Worm (Caenorhabditis elegans): ENCODE data around the gene hgrs-1.

DNA sequence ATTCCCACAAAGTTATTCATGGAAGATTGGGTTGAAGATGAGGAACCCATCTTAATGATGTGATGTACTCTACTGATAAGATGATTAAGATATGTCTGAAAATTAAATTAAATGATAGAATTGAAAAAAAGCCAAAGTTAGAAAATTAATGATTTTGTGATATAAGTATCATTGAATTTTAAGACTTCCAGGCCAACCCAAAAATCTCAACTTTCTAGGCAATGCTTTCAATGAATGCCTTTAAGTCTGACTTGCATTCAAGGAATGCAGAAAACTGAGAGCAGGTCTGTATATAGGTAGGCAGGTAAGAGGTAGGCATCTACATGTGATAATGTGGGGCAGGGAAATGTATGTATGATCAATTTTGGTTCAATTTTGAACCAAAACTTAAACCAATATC lies 14.1 kb upstream of the hgrs-1 start, which contains the start of gene ocr-2:
- TF ChIP-seq flt-1 (GFP tag; IDR thresholded peaks at IDR 0.05): no peak
- no peak for TF ChIP-seq klf-2 (GFP tag; conservative IDR thresholded peaks at IDR 0.05)
- no peak for TF ChIP-seq ztf-29 (GFP tag; IDR thresholded peaks at IDR 0.05)
- TF ChIP-seq ztf-23 (GFP tag; IDR thresholded peaks at IDR 0.05): no peak
- no peak for TF ChIP-seq ref-1 (GFP tag; conservative IDR thresholded peaks at IDR 0.05)
- TF ChIP-seq med-1 (GFP tag; optimal IDR thresholded peaks at IDR 0.05; ENCODE audit: insufficient read depth): no peak
- no peak for TF ChIP-seq tab-1 (GFP tag; IDR thresholded peaks at IDR 0.05)
- no peak for TF ChIP-seq cog-1 (tag; optimal IDR thresholded peaks at IDR 0.05)
- TF ChIP-seq T22C8.4 (GFP tag; IDR thresholded peaks at IDR 0.05): no peak
